Fruit fly (Drosophila melanogaster) whole organism, embryonic: ENCODE results near the gene Fam92.

Source experiments
- Ada2b ChIP-seq: fragments of 200-800 bp; sonication (Bioruptor generic); IDR thresholded peaks from 2 replicates; pipeline ENCODE4 v1.3.6; 2022; ENCODE audit warnings: missing biosample characterization, missing genetic modification characterization
- CG10209 ChIP-seq: fragments of 200-800 bp; sonication (Bioruptor generic); optimal IDR thresholded peaks from 3 replicates; lab custom pipeline; 2017; ENCODE audit warnings: missing biosample characterization, mild to moderate bottlenecking, missing genetic modification characterization, missing genetic modification reagents
- CG10274 ChIP-seq: fragments of 200-800 bp; sonication (Bioruptor generic); optimal IDR thresholded peaks from 3 replicates; lab custom pipeline; 2017; ENCODE audit warnings: missing biosample characterization, mild to moderate bottlenecking, missing genetic modification characterization
- CG10959 ChIP-seq: fragments of 200-800 bp; sonication (Bioruptor generic); IDR thresholded peaks from 2 replicates; pipeline ENCODE4 v1.3.6; 2022; ENCODE audit warnings: missing biosample characterization, missing genetic modification characterization
- CG11456 ChIP-seq: fragments of 200-800 bp; sonication (Bioruptor generic); IDR thresholded peaks from 3 replicates; pipeline ENCODE4 v1.3.6; 2022; ENCODE audit warnings: missing biosample characterization, missing genetic modification characterization
- CG12769 ChIP-seq: fragments of 200-800 bp; sonication (Bioruptor generic); optimal IDR thresholded peaks from 2 replicates; lab custom pipeline; 2019; ENCODE audit warnings: missing biosample characterization, mild to moderate bottlenecking, missing genetic modification characterization, moderate library complexity
- CG1647 ChIP-seq: fragments of 200-800 bp; sonication (Bioruptor generic); optimal IDR thresholded peaks from 3 replicates; lab custom pipeline; 2016; ENCODE audit warnings: missing biosample characterization, missing genetic modification characterization
- CG17328 ChIP-seq: fragments of 200-800 bp; sonication (Bioruptor generic); IDR thresholded peaks from 2 replicates; pipeline ENCODE4 v1.3.6; 2022; ENCODE audit warnings: missing biosample characterization, missing genetic modification characterization
- CG2712 ChIP-seq: fragments of 200-800 bp; optimal IDR thresholded peaks from 3 replicates; lab custom pipeline; 2019; ENCODE audit warnings: missing biosample characterization, mild to moderate bottlenecking, missing genetic modification characterization, moderate library complexity
- CG2889 ChIP-seq: fragments of 200-800 bp; sonication (Bioruptor generic); IDR thresholded peaks from 3 replicates; pipeline ENCODE4 v1.3.6; 2022; ENCODE audit warnings: missing biosample characterization, missing genetic modification characterization
- CG30020 ChIP-seq: fragments of 200-800 bp; optimal IDR thresholded peaks from 2 replicates; lab custom pipeline; 2019; ENCODE audit warnings: missing biosample characterization, mild to moderate bottlenecking, missing genetic modification characterization, moderate library complexity
- CG33557 ChIP-seq: fragments of 200-800 bp; sonication (Bioruptor generic); optimal IDR thresholded peaks from 2 replicates; lab custom pipeline; 2019; ENCODE audit warnings: missing biosample characterization, mild to moderate bottlenecking, missing genetic modification characterization, moderate library complexity
- CG7839 ChIP-seq: fragments of 200-800 bp; sonication (Bioruptor generic); optimal IDR thresholded peaks from 3 replicates; lab custom pipeline; 2018; ENCODE audit warnings: missing biosample characterization, mild to moderate bottlenecking, missing genetic modification characterization, moderate library complexity
- CG7928 ChIP-seq: fragments of 200-800 bp; sonication (Bioruptor generic); optimal IDR thresholded peaks from 2 replicates; lab custom pipeline; 2017; ENCODE audit warnings: missing biosample characterization, mild to moderate bottlenecking, missing genetic modification characterization
- CG8765 ChIP-seq: fragments of 200-800 bp; sonication (Bioruptor generic); IDR thresholded peaks from 2 replicates; pipeline ENCODE4 v1.3.6; 2022; ENCODE audit warnings: missing biosample characterization, missing genetic modification characterization
- CG9437 ChIP-seq: fragments of 200-800 bp; sonication (Bioruptor generic); optimal IDR thresholded peaks from 2 replicates; lab custom pipeline; 2018; ENCODE audit warnings: missing biosample characterization, mild to moderate bottlenecking, missing genetic modification characterization
- CHES-1-like ChIP-seq: fragments of 200-800 bp; sonication (Bioruptor generic); optimal IDR thresholded peaks from 2 replicates; lab custom pipeline; 2016; ENCODE audit warnings: missing biosample characterization, missing genetic modification characterization
- D19B ChIP-seq: fragments of 200-800 bp; sonication (Bioruptor generic); optimal IDR thresholded peaks from 2 replicates; lab custom pipeline; 2017; ENCODE audit warnings: missing biosample characterization, mild to moderate bottlenecking, missing genetic modification characterization
- Drgx ChIP-seq: fragments of 200-800 bp; sonication (Bioruptor generic); IDR thresholded peaks from 2 replicates; pipeline ENCODE4 v1.3.6; 2022; ENCODE audit warnings: missing biosample characterization, missing genetic modification characterization
- Ets65A ChIP-seq: fragments of 200-800 bp; sonication (Bioruptor generic); peaks from one replicate; lab custom pipeline; 2016; ENCODE audit warnings: missing biosample characterization, missing genetic modification characterization
- Fer3 ChIP-seq: fragments of 200-800 bp; sonication (Bioruptor generic); optimal IDR thresholded peaks from 2 replicates; lab custom pipeline; 2018; ENCODE audit warnings: missing biosample characterization, mild to moderate bottlenecking, missing genetic modification characterization, moderate library complexity
- Gug ChIP-seq: fragments of 200-800 bp; sonication (Bioruptor generic); IDR thresholded peaks from 4 replicates; pipeline ENCODE4 v1.3.6; 2022; ENCODE audit warnings: missing biosample characterization, missing genetic modification characterization
- HLHmδ ChIP-seq: fragments of 200-800 bp; sonication (Bioruptor generic); optimal IDR thresholded peaks from 2 replicates; lab custom pipeline; 2018; ENCODE audit warnings: missing biosample characterization, mild to moderate bottlenecking, missing genetic modification characterization, moderate library complexity
- HmgD ChIP-seq: fragments of 200-800 bp; sonication (Bioruptor generic); optimal IDR thresholded peaks from 3 replicates; lab custom pipeline; 2016; ENCODE audit warnings: missing biosample characterization, missing genetic modification characterization
- Hmr ChIP-seq: fragments of 200-800 bp; sonication (Bioruptor generic); optimal IDR thresholded peaks from 3 replicates; lab custom pipeline; 2017; ENCODE audit warnings: mild to moderate bottlenecking, missing biosample characterization, missing genetic modification reagents, missing genetic modification characterization
- Max ChIP-seq: fragments of 200-800 bp; sonication (Bioruptor generic); optimal IDR thresholded peaks from 2 replicates; lab custom pipeline; 2016; ENCODE audit warnings: missing biosample characterization, mild to moderate bottlenecking, missing genetic modification characterization
- Myb ChIP-seq: fragments of 200-800 bp; sonication (Bioruptor generic); optimal IDR thresholded peaks from 2 replicates; lab custom pipeline; 2016; ENCODE audit warnings: missing biosample characterization, missing genetic modification characterization
- Nf-YA ChIP-seq: fragments of 200-800 bp; sonication (Bioruptor generic); IDR thresholded peaks from 2 replicates; pipeline ENCODE4 v1.3.6; 2022; ENCODE audit warnings: missing biosample characterization, missing genetic modification characterization
- Pdp1 ChIP-seq, 2 experiments: fragments of 200-800 bp; sonication (Bioruptor generic); optimal IDR thresholded peaks; 3 replicates each; lab custom pipeline; 2016; ENCODE audit warnings: missing biosample characterization in 2 of 2, missing genetic modification characterization in 2 of 2, mild to moderate bottlenecking in 1 of 2, moderate library complexity in 1 of 2
- Sox100B ChIP-seq: fragments of 200-800 bp; sonication (Bioruptor generic); optimal IDR thresholded peaks from 3 replicates; lab custom pipeline; 2018; ENCODE audit warnings: missing biosample characterization, mild to moderate bottlenecking, missing genetic modification characterization
- Sox102F ChIP-seq: fragments of 200-800 bp; sonication (Bioruptor generic); optimal IDR thresholded peaks from 2 replicates; lab custom pipeline; 2018; ENCODE audit warnings: missing biosample characterization, mild to moderate bottlenecking, missing genetic modification characterization, moderate library complexity
- Tbp ChIP-seq: fragments of >200 bp; optimal IDR thresholded peaks from 2 replicates; lab custom pipeline; 2018; ENCODE audit warnings: missing biosample characterization, missing genetic modification characterization
- abd-A ChIP-seq: fragments of 200-800 bp; sonication (Bioruptor generic); optimal IDR thresholded peaks from 3 replicates; lab custom pipeline; 2019; ENCODE audit warnings: missing biosample characterization, mild to moderate bottlenecking, missing genetic modification characterization, moderate library complexity
- amos ChIP-seq: fragments of 200-800 bp; sonication (Bioruptor generic); IDR thresholded peaks from 2 replicates; pipeline ENCODE4 v1.3.6; 2022; ENCODE audit warnings: missing biosample characterization, missing genetic modification characterization; ENCODE audit not compliant: partially characterized antibody
- chm ChIP-seq: fragments of 200-800 bp; sonication (Bioruptor generic); IDR thresholded peaks from 2 replicates; pipeline ENCODE4 v1.3.6; 2022; ENCODE audit warnings: missing biosample characterization, missing genetic modification characterization
- gsb ChIP-seq: fragments of 200-800 bp; sonication (Bioruptor generic); IDR thresholded peaks from 2 replicates; pipeline ENCODE4 v1.3.6; 2022; ENCODE audit warnings: missing biosample characterization, missing genetic modification characterization
- inv ChIP-seq: fragments of 200-800 bp; sonication (Bioruptor generic); IDR thresholded peaks from 2 replicates; pipeline ENCODE4 v1.3.6; 2022; ENCODE audit warnings: missing biosample characterization, missing genetic modification characterization; ENCODE audit not compliant: partially characterized antibody
- lola ChIP-seq, 3 experiments: fragments of >200 bp in 2 of 3; fragments of 200-800 bp in 1 of 3; sonication (Bioruptor generic) in 1 of 3; optimal IDR thresholded peaks; 2 replicates each; lab custom pipeline; 2017 to 2019; ENCODE audit warnings: missing biosample characterization in 3 of 3, missing genetic modification characterization in 3 of 3, mild to moderate bottlenecking in 1 of 3, moderate library complexity in 1 of 3
- org-1 ChIP-seq: fragments of 200-800 bp; sonication (Bioruptor generic); optimal IDR thresholded peaks from 2 replicates; lab custom pipeline; 2017; ENCODE audit warnings: missing biosample characterization, missing genetic modification characterization
- pan ChIP-seq, 4 experiments: fragments of >200 bp in 3 of 4; fragments of 200-800 bp in 1 of 4; sonication (Bioruptor generic) in 1 of 4; optimal IDR thresholded peaks in 3 of 4; IDR thresholded peaks in 1 of 4; 2 replicates each; pipeline versions ENCODE4 v1.3.6 to Lab custom; 2017 to 2022; ENCODE audit warnings: missing biosample characterization in 2 of 4, missing genetic modification characterization in 2 of 4, mixed read lengths in 1 of 4
- pros ChIP-seq: fragments of 200-800 bp; sonication (Bioruptor generic); optimal IDR thresholded peaks from 3 replicates; lab custom pipeline; 2019; ENCODE audit warnings: missing biosample characterization, mild to moderate bottlenecking, missing genetic modification characterization, moderate library complexity
- salm ChIP-seq: fragments of 200-800 bp; sonication (Bioruptor generic); optimal IDR thresholded peaks from 2 replicates; lab custom pipeline; 2018; ENCODE audit warnings: missing biosample characterization, mild to moderate bottlenecking, missing genetic modification characterization
- sc ChIP-seq, 3 experiments: fragments of >200 bp in 2 of 3; fragments of 200-800 bp in 1 of 3; sonication (Bioruptor generic) in 1 of 3; optimal IDR thresholded peaks; 2 replicates in 2 of 3; 3 replicates in 1 of 3; lab custom pipeline; 2017; ENCODE audit warnings: mild to moderate bottlenecking in 1 of 3, missing biosample characterization in 1 of 3, missing genetic modification characterization in 1 of 3, missing genetic modification reagents in 1 of 3
- sens ChIP-seq: fragments of 200-800 bp; sonication (Bioruptor generic); peaks from one replicate; lab custom pipeline; 2016; ENCODE audit warnings: missing biosample characterization, missing genetic modification characterization
- sens-2 ChIP-seq: fragments of 200-800 bp; sonication (Bioruptor generic); IDR thresholded peaks from 2 replicates; pipeline ENCODE4 v1.3.6; 2022; ENCODE audit warnings: missing biosample characterization, missing genetic modification characterization
- sob ChIP-seq: fragments of 200-800 bp; sonication (Bioruptor generic); IDR thresholded peaks from 2 replicates; pipeline ENCODE4 v1.3.6; 2022; ENCODE audit warnings: missing biosample characterization, missing genetic modification characterization
- tio ChIP-seq: fragments of 200-800 bp; sonication (Bioruptor generic); optimal IDR thresholded peaks from 2 replicates; lab custom pipeline; 2017; ENCODE audit warnings: missing biosample characterization, missing genetic modification characterization, inconsistent platforms
- tx ChIP-seq: fragments of 200-800 bp; sonication (Bioruptor generic); optimal IDR thresholded peaks from 2 replicates; lab custom pipeline; 2016; ENCODE audit warnings: missing biosample characterization, missing genetic modification characterization
- unpg ChIP-seq: fragments of 200-800 bp; sonication (Bioruptor generic); optimal IDR thresholded peaks from 3 replicates; lab custom pipeline; 2018; ENCODE audit warnings: missing biosample characterization, mild to moderate bottlenecking, missing genetic modification characterization, moderate library complexity
- zfh2 ChIP-seq: fragments of 200-800 bp; sonication (Bioruptor generic); optimal IDR thresholded peaks from 2 replicates; lab custom pipeline; 2016; ENCODE audit warnings: missing biosample characterization, missing genetic modification characterization

Gene Fam92

dm6 chr2L:12475308-12475707 lies 50.6 kb downstream of the Fam92 start (continued):
- TF ChIP-seq tx (GFP tag; lab: Kevin White, UChicago) (no peak), gsb (GFP tag; lab: Robert Waterston, UW) (no peak), CG7839 (peak; percentile 26), Nf-YA (GFP tag; lab: Robert Waterston, UW) (no peak), abd-A (tag; lab: Kevin White, UChicago) (peak; percentile 34), Fer3 (tag; lab: Kevin White, UChicago) (peak; percentile 59), CG33557 (GFP tag; lab: Kevin White, UChicago) (no peak), CG10959 (GFP tag; lab: Robert Waterston, UW) (no peak), CG10209 (GFP tag; lab: Kevin White, UChicago) (peak; percentile 49), sens-2 (GFP tag; lab: Robert Waterston, UW) (peak; percentile 18; the same call in 1 of the 2 replicates), salm (no peak), zfh2 (no peak), Max (GFP tag; lab: Kevin White, UChicago) (no peak), CHES-1-like (GFP tag; lab: Kevin White, UChicago) (no peak), sob (GFP tag; lab: Robert Waterston, UW) (peak; percentile 41; the same call in 1 of the 2 replicates), CG7928 (GFP tag; lab: Kevin White, UChicago) (peak; percentile 12), CG12769 (tag; lab: Kevin White, UChicago) (peak; percentile 19), CG2712 (no peak), CG2889 (no peak), D19B (GFP tag; lab: Kevin White, UChicago) (no peak), inv (no peak), lola (GFP tag; optimal IDR thresholded peaks at IDR 0.05; lab: Kevin White, UChicago) (no peak), Sox102F (GFP tag; lab: Kevin White, UChicago) (peak; percentile 4), HmgD (GFP tag; lab: Kevin White, UChicago) (no peak), unpg (GFP tag; lab: Kevin White, UChicago) (peak; percentile 47), CG1647 (no peak), chm (GFP tag; lab: Robert Waterston, UW) (peak; percentile 27; the same call in 1 of the 2 replicates), amos (GFP tag; lab: Robert Waterston, UW) (no peak), tio (no peak), HLHmδ (no peak), Ada2b (GFP tag; lab: Robert Waterston, UW) (no peak), pros (GFP tag; lab: Kevin White, UChicago) (no peak), CG10274 (GFP tag; lab: Kevin White, UChicago) (no peak), Drgx (GFP tag; lab: Robert Waterston, UW) (no peak), CG8765 (GFP tag; lab: Robert Waterston, UW) (no peak), pan (optimal IDR thresholded peaks at IDR 0.05; lab: Kevin White, UChicago) (no peak), pan (GFP tag; optimal IDR thresholded peaks at IDR 0.05 in 1 of 2, IDR thresholded peaks at IDR 0.05 in 1 of 2) (no peak), Pdp1 (GFP tag; optimal IDR thresholded peaks at IDR 0.05; lab: Kevin White, UChicago) (peak in 1 of 2 experiments; percentile 39), Tbp (GFP tag; lab: Kevin White, UChicago) (no peak), Myb (GFP tag; lab: Kevin White, UChicago) (no peak), org-1 (no peak), Sox100B (GFP tag; lab: Kevin White, UChicago) (peak; percentile 9), CG30020 (tag; lab: Kevin White, UChicago) (no peak), Hmr (GFP tag; lab: Kevin White, UChicago) (peak; percentile 82), sc (optimal IDR thresholded peaks at IDR 0.05; lab: Kevin White, UChicago) (no peak), sc (GFP tag; optimal IDR thresholded peaks at IDR 0.05; lab: Kevin White, UChicago) (no peak), Ets65A (no peak), CG11456 (GFP tag; lab: Robert Waterston, UW) (no peak), Gug (GFP tag; lab: Robert Waterston, UW) (no peak), CG17328 (GFP tag; lab: Robert Waterston, UW) (no peak), sens (GFP tag; lab: Kevin White, UChicago) (peak; percentile 15), CG9437 (GFP tag; lab: Kevin White, UChicago) (no peak)
